Worm (Caenorhabditis elegans): ENCODE results near the gene C29F9.6.

DNA sequence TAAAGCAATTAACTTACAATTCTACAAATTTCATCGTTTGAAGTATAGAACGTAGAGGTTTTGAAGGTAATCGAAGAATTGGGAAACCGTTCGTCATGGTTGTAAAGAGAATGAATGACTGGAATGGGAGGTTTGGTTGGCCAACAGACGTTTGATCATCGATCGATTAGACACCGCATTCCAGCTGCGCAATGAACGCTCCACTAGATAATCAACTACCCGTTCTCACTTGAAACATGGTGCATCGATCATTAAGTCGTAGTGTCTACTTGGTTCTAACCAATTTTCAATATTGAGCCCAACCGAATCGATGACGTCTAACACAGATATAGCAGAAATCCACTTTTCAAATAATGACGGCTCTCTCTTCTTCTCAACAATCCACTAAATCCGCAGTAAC is 28.4 kb downstream of the C29F9.6 start, which contains the start of gene fbxb-82:
- TF ChIP-seq F13C5.2 (tag; optimal IDR thresholded peaks at IDR 0.05) (no peak), ama-1 (optimal IDR thresholded peaks at IDR 0.05) (no peak), tbx-11 (GFP tag; IDR thresholded peaks at IDR 0.05) (no peak), B0310.2 (tag; optimal IDR thresholded peaks at IDR 0.05) (no peak)

Measured in whole organism, early embryonic.